Worm (Caenorhabditis elegans): ENCODE measurements around the gene Y1A5A.1.

Gene Y1A5A.1

ce11 chrIII:3969133-3969532 lies 17.3 kb downstream of the Y1A5A.1 start:
- peak; percentile 38 for TF ChIP-seq lin-39 (tag; optimal IDR thresholded peaks at IDR 0.05)
- no peak for TF ChIP-seq jun-1 (tag; optimal IDR thresholded peaks at IDR 0.05)

DNA sequence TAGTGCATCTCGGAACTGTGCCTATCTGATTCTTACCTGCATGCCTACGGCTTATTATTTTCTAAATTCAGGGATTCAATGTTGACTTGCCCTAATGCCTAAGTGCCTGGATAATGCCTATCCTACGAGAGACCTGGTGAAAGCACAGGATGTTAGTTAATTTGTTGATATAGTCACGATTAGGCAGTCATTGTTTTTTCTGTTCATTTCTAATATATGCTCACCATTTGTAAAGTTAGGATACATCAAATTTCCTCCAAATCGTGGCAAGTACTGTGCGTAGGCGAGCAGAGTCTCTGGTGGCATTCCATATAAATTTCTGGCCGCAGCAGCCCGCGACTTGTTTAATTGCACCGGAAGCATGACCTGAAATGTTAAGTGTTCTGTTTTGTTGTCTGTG lies 20.3 kb downstream of the Y1A5A.1 start:
- TF ChIP-seq lin-15B (tag; optimal IDR thresholded peaks at IDR 0.05) (no peak), ceh-9 (tag; optimal IDR thresholded peaks at IDR 0.05) (no peak), lin-39 (tag; optimal IDR thresholded peaks at IDR 0.05) (no peak), mml-1 (tag; optimal IDR thresholded peaks at IDR 0.05) (no peak), nhr-11 (tag; optimal IDR thresholded peaks at IDR 0.05) (no peak), elt-2 (tag; optimal IDR thresholded peaks at IDR 0.05) (no peak), nhr-67 (tag; optimal IDR thresholded peaks at IDR 0.05) (no peak), egl-27 (tag; optimal IDR thresholded peaks at IDR 0.05) (no peak)

ce11 chrIII:3964237-3964636 lies 22.2 kb downstream of the Y1A5A.1 start, which contains the start of gene R10E9.2:
R10E9.2 (minus strand) TSS chrIII:3964337.
- TF ChIP-seq zag-1 (tag; optimal IDR thresholded peaks at IDR 0.05) (no peak), fkh-10 (GFP tag; optimal IDR thresholded peaks at IDR 0.05) (no peak), pha-4 (tag; optimal IDR thresholded peaks at IDR 0.05) (no peak), mml-1 (tag; optimal IDR thresholded peaks at IDR 0.05) (no peak), elt-3 (tag; optimal IDR thresholded peaks at IDR 0.05) (no peak), ceh-9 (tag; optimal IDR thresholded peaks at IDR 0.05) (no peak), egl-5 (tag; optimal IDR thresholded peaks at IDR 0.05) (no peak), jun-1 (tag; optimal IDR thresholded peaks at IDR 0.05) (no peak), nhr-11 (tag; optimal IDR thresholded peaks at IDR 0.05) (no peak)

DNA sequence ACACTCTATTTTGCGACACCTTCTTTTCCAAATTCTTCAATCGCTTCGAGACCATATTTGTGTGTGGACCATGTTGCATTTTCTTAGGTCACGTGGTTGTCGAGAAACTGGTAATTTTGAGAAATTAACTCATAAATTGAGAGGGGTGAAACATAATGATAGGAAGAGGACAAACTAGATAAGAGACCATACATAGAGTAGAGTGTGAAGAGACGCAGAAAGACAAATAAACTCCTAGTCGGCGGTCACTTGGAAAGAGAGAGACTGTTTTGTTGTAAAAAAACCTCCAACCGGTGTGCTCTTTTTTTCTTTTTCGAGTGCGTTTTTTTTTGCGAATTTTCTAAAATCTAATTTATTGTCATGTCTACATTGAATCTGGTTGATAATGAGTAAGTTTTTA lies 26.5 kb downstream of the Y1A5A.1 start, which contains the start of gene R10E9.3:
R10E9.3 (plus strand) TSS at position 235 of the 400 bp plus-strand sequence.
- TF ChIP-seq jun-1 (tag; optimal IDR thresholded peaks at IDR 0.05) (no peak), lin-15B (tag; optimal IDR thresholded peaks at IDR 0.05) (no peak), daf-12 (tag; optimal IDR thresholded peaks at IDR 0.05) (no peak), ztf-4 (tag; optimal IDR thresholded peaks at IDR 0.05) (no peak), pha-4 (tag; optimal IDR thresholded peaks at IDR 0.05) (peak; percentile 71), nhr-43 (tag; optimal IDR thresholded peaks at IDR 0.05; ENCODE audit: poor library complexity, severe bottlenecking) (no peak), ZK546.5 (tag; optimal IDR thresholded peaks at IDR 0.05) (no peak), nhr-23 (tag; optimal IDR thresholded peaks at IDR 0.05) (no peak), unc-62 (GFP tag; optimal IDR thresholded peaks at IDR 0.05) (no peak), ceh-82 (tag; optimal IDR thresholded peaks at IDR 0.05) (no peak), R02D3.7 (tag; optimal IDR thresholded peaks at IDR 0.05) (no peak), elt-2 (tag; optimal IDR thresholded peaks at IDR 0.05) (peak; percentile 46), nhr-12 (tag; optimal IDR thresholded peaks at IDR 0.05) (no peak), snpc-4 (tag; optimal IDR thresholded peaks at IDR 0.05) (no peak), sea-2 (GFP tag; optimal IDR thresholded peaks at IDR 0.05) (no peak), nhr-11 (tag; optimal IDR thresholded peaks at IDR 0.05) (no peak), eor-1 (tag; optimal IDR thresholded peaks at IDR 0.05) (no peak), ama-1 (optimal IDR thresholded peaks at IDR 0.05) (no peak), nhr-76 (tag; optimal IDR thresholded peaks at IDR 0.05) (no peak), nhr-77 (tag; optimal IDR thresholded peaks at IDR 0.05) (no peak), hmg-11 (tag; optimal IDR thresholded peaks at IDR 0.05) (no peak), aly-2 (tag; optimal IDR thresholded peaks at IDR 0.05) (no peak), pqm-1 (tag; optimal IDR thresholded peaks at IDR 0.05) (peak; percentile 38), skn-1 (tag; optimal IDR thresholded peaks at IDR 0.05) (no peak), nhr-28 (tag; optimal IDR thresholded peaks at IDR 0.05) (no peak), unc-39 (tag; optimal IDR thresholded peaks at IDR 0.05) (no peak), ceh-16 (tag; optimal IDR thresholded peaks at IDR 0.05) (no peak), nhr-237 (tag; optimal IDR thresholded peaks at IDR 0.05) (no peak), nfya-1 (tag; optimal IDR thresholded peaks at IDR 0.05; ENCODE audit: insufficient read depth) (peak; percentile 3), elt-1 (tag; optimal IDR thresholded peaks at IDR 0.05) (no peak), tbx-2 (tag; optimal IDR thresholded peaks at IDR 0.05) (no peak)
